Worm (Caenorhabditis elegans) whole organism, L4 larva: Measurements from ENCODE around the gene spsb-1.

ENCODE experiments used
- jun-1 ChIP-seq: fragments of 150-350 bp; optimal IDR thresholded peaks from 2 replicates; lab custom pipeline; 2014; ENCODE audit warnings: missing biosample characterization, missing genetic modification reagents, missing genetic modification characterization
- mep-1 ChIP-seq: fragments of 150-350 bp; sonication (generic microtip); optimal IDR thresholded peaks from 3 replicates; lab custom pipeline; 2014; ENCODE audit warnings: missing biosample characterization, missing genetic modification characterization
- nhr-237 ChIP-seq: sonication (generic microtip); optimal IDR thresholded peaks from 2 replicates; lab custom pipeline; 2017; ENCODE audit warnings: missing biosample characterization, missing genetic modification characterization
- nhr-42 ChIP-seq: fragments of 200-800 bp; sonication (Bioruptor generic); IDR thresholded peaks from 2 replicates; pipeline ENCODE4 v1.3.6; 2022; ENCODE audit warnings: missing genetic modification characterization, missing compliant biosample characterization
- zag-1 ChIP-seq: fragments of 150-350 bp; optimal IDR thresholded peaks from 2 replicates; lab custom pipeline; 2014; ENCODE audit warnings: missing biosample characterization, missing genetic modification characterization

ce11 chrII:15205346-15205745 lies 8.8 kb downstream of the spsb-1 start:
- TF ChIP-seq nhr-237 (tag; lab: Kevin White, UChicago) (no peak), mep-1 (tag; lab: Kevin White, UChicago) (peak; percentile 65), zag-1 (tag; lab: Kevin White, UChicago) (no peak), jun-1 (tag; lab: Kevin White, UChicago) (no peak), nhr-42 (no peak)
